Worm (Caenorhabditis elegans) whole organism, L3 larva: Measurements from ENCODE around the gene tbx-37.

Experiments
- ceh-9 ChIP-seq: sonication (generic microtip); optimal IDR thresholded peaks from 2 replicates; lab custom pipeline; 2018; ENCODE audit warnings: missing biosample characterization, missing genetic modification characterization
- nhr-12 ChIP-seq: fragments of 150-350 bp; optimal IDR thresholded peaks from 2 replicates; lab custom pipeline; 2014; ENCODE audit warnings: missing biosample characterization, missing genetic modification characterization
- nhr-77 ChIP-seq: fragments of 150-350 bp; optimal IDR thresholded peaks from 2 replicates; lab custom pipeline; 2014; ENCODE audit warnings: missing biosample characterization, missing genetic modification characterization
- pha-4 ChIP-seq: fragments of 150-350 bp; optimal IDR thresholded peaks from 2 replicates; lab custom pipeline; 2014; ENCODE audit warnings: missing biosample characterization, missing genetic modification reagents, missing genetic modification characterization

ce11 chrIII:11240776-11241175 lies 13.9 kb upstream of the tbx-37 start:
- TF ChIP-seq ceh-9 (tag; lab: Kevin White, UChicago) (no peak), pha-4 (no peak), nhr-12 (tag; lab: Kevin White, UChicago) (no peak), nhr-77 (tag; lab: Kevin White, UChicago) (no peak)
